Worm (Caenorhabditis elegans) whole organism, mixed stage, embryonic: ENCODE data around the gene F45G2.7.

ENCODE experiments used
- M03D4.4 ChIP-seq: sonication (generic microtip); optimal IDR thresholded peaks from 2 replicates; lab custom pipeline; 2017; ENCODE audit warnings: mild to moderate bottlenecking, missing genetic modification characterization, missing compliant biosample characterization
- bed-3 ChIP-seq: fragments of 200-800 bp; sonication (Bioruptor generic); optimal IDR thresholded peaks from 3 replicates; lab custom pipeline; 2018; ENCODE audit warnings: mild to moderate bottlenecking, missing genetic modification characterization, moderate library complexity, missing compliant biosample characterization
- blmp-1 ChIP-seq: fragments of 150-350 bp; optimal IDR thresholded peaks from 2 replicates; lab custom pipeline; 2014; ENCODE audit warnings: missing biosample characterization, missing genetic modification characterization
- ceh-39 ChIP-seq: fragments of 150-350 bp; optimal IDR thresholded peaks from 2 replicates; lab custom pipeline; 2014; ENCODE audit warnings: missing biosample characterization, missing genetic modification characterization
- ceh-43 ChIP-seq: fragments of 200-800 bp; sonication (Bioruptor generic); optimal IDR thresholded peaks from 2 replicates; lab custom pipeline; 2018; ENCODE audit warnings: mild to moderate bottlenecking, missing genetic modification characterization, moderate library complexity, missing compliant biosample characterization
- ceh-83 ChIP-seq: fragments of 200-800 bp; sonication (Bioruptor generic); optimal IDR thresholded peaks from 2 replicates; lab custom pipeline; 2018; ENCODE audit warnings: mild to moderate bottlenecking, missing genetic modification characterization, missing compliant biosample characterization
- ces-1 ChIP-seq: fragments of 150-350 bp; optimal IDR thresholded peaks from 2 replicates; lab custom pipeline; 2014; ENCODE audit warnings: missing biosample characterization, missing genetic modification reagents, missing genetic modification characterization
- cnd-1 ChIP-seq: fragments of 200-800 bp; sonication (Bioruptor generic); optimal IDR thresholded peaks from 2 replicates; lab custom pipeline; 2018; ENCODE audit warnings: mild to moderate bottlenecking, missing genetic modification characterization, missing compliant biosample characterization
- drap-1 ChIP-seq: fragments of 200-800 bp; sonication (Bioruptor generic); optimal IDR thresholded peaks from 3 replicates; lab custom pipeline; 2018; ENCODE audit warnings: mild to moderate bottlenecking, missing genetic modification characterization, missing compliant biosample characterization
- elt-1 ChIP-seq: sonication (generic microtip); optimal IDR thresholded peaks from 2 replicates; lab custom pipeline; 2017; ENCODE audit warnings: missing genetic modification characterization, mild to moderate bottlenecking, missing compliant biosample characterization, antibody characterized with exemption, moderate library complexity, borderline replicate concordance; ENCODE audit not compliant: insufficient read depth
- elt-3 ChIP-seq: fragments of 150-350 bp; optimal IDR thresholded peaks from 2 replicates; lab custom pipeline; 2014; ENCODE audit warnings: missing biosample characterization, missing genetic modification characterization
- flh-1 ChIP-seq: fragments of 200-800 bp; sonication (Bioruptor generic); optimal IDR thresholded peaks from 2 replicates; lab custom pipeline; 2018; ENCODE audit warnings: mild to moderate bottlenecking, missing genetic modification characterization, moderate library complexity, missing compliant biosample characterization
- ham-2 ChIP-seq: fragments of 200-800 bp; sonication (Bioruptor generic); optimal IDR thresholded peaks from 2 replicates; lab custom pipeline; 2018; ENCODE audit warnings: mild to moderate bottlenecking, missing genetic modification characterization, missing compliant biosample characterization
- hlh-1 ChIP-seq: fragments of 150-350 bp; optimal IDR thresholded peaks from 2 replicates; lab custom pipeline; 2014; ENCODE audit warnings: missing biosample characterization, missing genetic modification reagents, missing genetic modification characterization
- lin-13 ChIP-seq: fragments of 150-350 bp; optimal IDR thresholded peaks from 2 replicates; lab custom pipeline; 2014; ENCODE audit warnings: missing biosample characterization, missing genetic modification characterization
- lin-32 ChIP-seq: fragments of 200-800 bp; sonication (Bioruptor generic); optimal IDR thresholded peaks from 2 replicates; lab custom pipeline; 2018; ENCODE audit warnings: mild to moderate bottlenecking, missing genetic modification characterization, missing compliant biosample characterization
- mab-5 ChIP-seq: fragments of 150-350 bp; optimal IDR thresholded peaks from 2 replicates; lab custom pipeline; 2014; ENCODE audit warnings: missing biosample characterization, missing genetic modification characterization
- mep-1 ChIP-seq: fragments of 150-350 bp; optimal IDR thresholded peaks from 2 replicates; lab custom pipeline; 2017; ENCODE audit warnings: missing biosample characterization, missing genetic modification reagents, missing genetic modification characterization, inconsistent platforms
- mls-2 ChIP-seq: sonication (generic microtip); optimal IDR thresholded peaks from 2 replicates; lab custom pipeline; 2016; ENCODE audit warnings: mild to moderate bottlenecking, missing genetic modification characterization, moderate library complexity, missing compliant biosample characterization
- nhr-12 ChIP-seq: fragments of 150-350 bp; optimal IDR thresholded peaks from 2 replicates; lab custom pipeline; 2014; ENCODE audit warnings: missing biosample characterization, missing genetic modification characterization
- nhr-2 ChIP-seq: fragments of 150-350 bp; optimal IDR thresholded peaks from 2 replicates; lab custom pipeline; 2014; ENCODE audit warnings: missing biosample characterization, missing genetic modification characterization
- nhr-237 ChIP-seq: fragments of 150-350 bp; optimal IDR thresholded peaks from 2 replicates; lab custom pipeline; 2014; ENCODE audit warnings: missing biosample characterization, missing genetic modification characterization
- nhr-28 ChIP-seq: fragments of 150-350 bp; optimal IDR thresholded peaks from 2 replicates; lab custom pipeline; 2014; ENCODE audit warnings: missing biosample characterization, missing genetic modification characterization
- pha-4 ChIP-seq: fragments of 150-350 bp; optimal IDR thresholded peaks from 2 replicates; lab custom pipeline; 2018; ENCODE audit warnings: missing biosample characterization, missing genetic modification reagents, missing genetic modification characterization
- sem-2 ChIP-seq: fragments of 200-800 bp; sonication (Bioruptor generic); optimal IDR thresholded peaks from 2 replicates; lab custom pipeline; 2018; ENCODE audit warnings: mild to moderate bottlenecking, missing genetic modification characterization, missing compliant biosample characterization
- snpc-4 ChIP-seq: fragments of 150-350 bp; optimal IDR thresholded peaks from 2 replicates; lab custom pipeline; 2014; ENCODE audit warnings: missing biosample characterization, missing genetic modification characterization
- sptf-1 ChIP-seq: sonication (generic microtip); optimal IDR thresholded peaks from 2 replicates; lab custom pipeline; 2017; ENCODE audit warnings: mild to moderate bottlenecking, missing genetic modification characterization, moderate library complexity, missing compliant biosample characterization
- unc-120 ChIP-seq: sonication (generic microtip); optimal IDR thresholded peaks from 2 replicates; lab custom pipeline; 2017; ENCODE audit warnings: missing genetic modification characterization, missing compliant biosample characterization; ENCODE audit not compliant: poor library complexity, severe bottlenecking
- unc-39 ChIP-seq: fragments of 150-350 bp; optimal IDR thresholded peaks from 2 replicates; lab custom pipeline; 2014; ENCODE audit warnings: missing biosample characterization, missing genetic modification characterization
- unc-62 ChIP-seq: fragments of 150-350 bp; optimal IDR thresholded peaks from 2 replicates; lab custom pipeline; 2014; ENCODE audit warnings: missing biosample characterization, missing genetic modification reagents, missing genetic modification characterization
- zip-8 ChIP-seq: fragments of 150-350 bp; optimal IDR thresholded peaks from 2 replicates; lab custom pipeline; 2014; ENCODE audit warnings: missing biosample characterization, missing genetic modification characterization
- ztf-11 ChIP-seq: fragments of 150-350 bp; optimal IDR thresholded peaks from 2 replicates; lab custom pipeline; 2014; ENCODE audit warnings: missing biosample characterization, missing genetic modification characterization

The F45G2.7 gene

ce11 chrIII:13455207-13455606, 20.9 kb upstream of the F45G2.7 start, which contains the start of gene cua-1:
Gene cua-1 (minus strand): TSS chrIII:13455307.
- TF ChIP-seq elt-3 (no peak), unc-39 (no peak), bed-3 (GFP tag; lab: Kevin White, UChicago) (no peak), pha-4 (tag; lab: Kevin White, UChicago) (no peak), nhr-12 (tag; lab: Kevin White, UChicago) (no peak), drap-1 (GFP tag; lab: Kevin White, UChicago) (no peak), M03D4.4 (no peak), cnd-1 (tag; lab: Kevin White, UChicago) (no peak)
- TF ChIP-seq, all 35 proteins: peak for 0

ce11 chrIII:13452824-13453223, 18.5 kb upstream of the F45G2.7 start:
- TF ChIP-seq ceh-83 (GFP tag; lab: Kevin White, UChicago) (no peak), nhr-237 (tag; lab: Kevin White, UChicago) (no peak), ces-1 (no peak), nhr-12 (tag; lab: Kevin White, UChicago) (no peak), unc-120 (tag; lab: Kevin White, UChicago) (no peak), ceh-43 (GFP tag; lab: Kevin White, UChicago) (no peak), drap-1 (GFP tag; lab: Kevin White, UChicago) (no peak)

DNA sequence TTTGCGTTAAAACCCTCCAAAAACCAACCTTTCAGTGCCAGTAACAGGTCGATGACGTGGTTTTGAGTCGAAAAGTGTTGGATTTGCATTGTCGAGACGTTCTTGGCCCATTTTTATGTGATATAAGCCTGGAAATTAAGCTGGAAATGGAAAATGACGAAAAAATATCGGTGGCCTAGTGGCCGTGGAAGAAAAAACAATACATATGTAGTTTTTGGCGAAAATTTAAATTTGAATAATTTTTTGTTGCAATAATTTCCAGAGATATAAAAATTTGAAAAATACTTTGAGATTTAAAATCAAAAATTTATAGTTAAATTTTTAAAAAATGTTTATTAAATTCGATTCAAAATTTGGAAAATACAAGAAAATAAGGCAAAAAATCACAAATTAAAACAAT, 5.1 kb upstream of the F45G2.7 start, which contains the start of gene ciao-2B:
Gene ciao-2B (minus strand): TSS at position 130 of the 400 bp plus-strand sequence.
- TF ChIP-seq nhr-2 (no peak), snpc-4 (no peak), nhr-28 (no peak), ham-2 (GFP tag; lab: Kevin White, UChicago) (no peak), nhr-237 (tag; lab: Kevin White, UChicago) (no peak), unc-62 (no peak), ceh-43 (GFP tag; lab: Kevin White, UChicago) (no peak), blmp-1 (tag; lab: Kevin White, UChicago) (no peak), mep-1 (tag; lab: Kevin White, UChicago) (no peak), sem-2 (GFP tag; lab: Kevin White, UChicago) (no peak)
- TF ChIP-seq, all 35 proteins: peak for 0

ce11 chrIII:13436843-13437242, 2.5 kb upstream of the F45G2.7 start, which contains the start of gene F45G2.9:
Gene F45G2.9 (minus strand): TSS chrIII:13436943.
- TF ChIP-seq nhr-237 (tag; lab: Kevin White, UChicago) (no peak), ztf-11 (no peak), nhr-12 (tag; lab: Kevin White, UChicago) (no peak), ham-2 (GFP tag; lab: Kevin White, UChicago) (no peak), lin-32 (GFP tag; lab: Kevin White, UChicago) (no peak), sptf-1 (tag; lab: Kevin White, UChicago) (no peak), unc-39 (no peak), M03D4.4 (no peak), lin-13 (tag; lab: Kevin White, UChicago) (no peak), mab-5 (tag; lab: Kevin White, UChicago) (no peak)

ce11 chrIII:13435570-13435969, 1.3 kb upstream of the F45G2.7 start, which contains the start of gene F45G2.8:
Gene F45G2.8 (minus strand): TSS chrIII:13435670.
- no peak for TF ChIP-seq unc-120 (tag; lab: Kevin White, UChicago)
- no peak for TF ChIP-seq nhr-2
- TF ChIP-seq blmp-1 (tag; lab: Kevin White, UChicago): no peak
- TF ChIP-seq zip-8 (tag; lab: Kevin White, UChicago): no peak
- TF ChIP-seq lin-32 (GFP tag; lab: Kevin White, UChicago): no peak
- no peak for TF ChIP-seq ceh-39 (tag; lab: Kevin White, UChicago)
- TF ChIP-seq elt-1 (tag; lab: Kevin White, UChicago): no peak
- TF ChIP-seq hlh-1 (tag; lab: Kevin White, UChicago): no peak
- no peak for TF ChIP-seq flh-1 (GFP tag; lab: Kevin White, UChicago)
- no peak for TF ChIP-seq ham-2 (GFP tag; lab: Kevin White, UChicago)
- no peak for TF ChIP-seq mls-2 (tag; lab: Kevin White, UChicago)
